Fruit fly (Drosophila melanogaster) whole organism, embryonic: ENCODE measurements around the gene MICU3.

Experiments
- Ada2b ChIP-seq: fragments of 200-800 bp; sonication (Bioruptor generic); IDR thresholded peaks from 2 replicates; pipeline ENCODE4 v1.3.6; 2022; ENCODE audit warnings: missing biosample characterization, missing genetic modification characterization
- B-H2 ChIP-seq: fragments of 200-800 bp; sonication (Bioruptor generic); optimal IDR thresholded peaks from 2 replicates; lab custom pipeline; 2018; ENCODE audit warnings: missing biosample characterization, mild to moderate bottlenecking, missing genetic modification characterization
- CG12071 ChIP-seq: fragments of 200-800 bp; sonication (Bioruptor generic); optimal IDR thresholded peaks from 3 replicates; lab custom pipeline; 2018; ENCODE audit warnings: missing biosample characterization, mild to moderate bottlenecking, missing genetic modification characterization
- CG1233 ChIP-seq: fragments of 200-800 bp; sonication (Bioruptor generic); optimal IDR thresholded peaks from 4 replicates; lab custom pipeline; 2018; ENCODE audit warnings: missing biosample characterization, mild to moderate bottlenecking, missing genetic modification characterization
- CG13624 ChIP-seq: fragments of 200-800 bp; sonication (Bioruptor generic); optimal IDR thresholded peaks from 2 replicates; lab custom pipeline; 2016; ENCODE audit warnings: missing biosample characterization, missing genetic modification characterization
- CG13894 ChIP-seq: fragments of 200-800 bp; sonication (Bioruptor generic); optimal IDR thresholded peaks from 3 replicates; lab custom pipeline; 2018; ENCODE audit warnings: missing biosample characterization, mild to moderate bottlenecking, missing genetic modification characterization, moderate library complexity
- CG17359 ChIP-seq: fragments of 200-800 bp; sonication (Bioruptor generic); optimal IDR thresholded peaks from 3 replicates; lab custom pipeline; 2018; ENCODE audit warnings: missing biosample characterization, mild to moderate bottlenecking, missing genetic modification characterization, moderate library complexity
- CG17385 ChIP-seq: fragments of 200-800 bp; sonication (Bioruptor generic); optimal IDR thresholded peaks from 3 replicates; lab custom pipeline; 2018; ENCODE audit warnings: missing biosample characterization, mild to moderate bottlenecking, missing genetic modification characterization
- CG17802 ChIP-seq: fragments of 200-800 bp; sonication (Bioruptor generic); optimal IDR thresholded peaks from 2 replicates; lab custom pipeline; 2018; ENCODE audit warnings: missing biosample characterization, mild to moderate bottlenecking, missing genetic modification characterization, moderate library complexity
- CG1832 ChIP-seq: fragments of 200-800 bp; sonication (Bioruptor generic); optimal IDR thresholded peaks from 2 replicates; lab custom pipeline; 2017; ENCODE audit warnings: missing biosample characterization, mild to moderate bottlenecking, missing genetic modification characterization, inconsistent platforms
- CG18476 ChIP-seq: fragments of 200-800 bp; sonication (Bioruptor generic); optimal IDR thresholded peaks from 2 replicates; lab custom pipeline; 2016; ENCODE audit warnings: missing biosample characterization, mild to moderate bottlenecking, missing genetic modification characterization
- CG18599 ChIP-seq: fragments of 200-800 bp; sonication (Bioruptor generic); optimal IDR thresholded peaks from 3 replicates; lab custom pipeline; 2017; ENCODE audit warnings: missing biosample characterization, missing genetic modification characterization, mild to moderate bottlenecking, moderate library complexity, missing genetic modification reagents
- CG2678 ChIP-seq: fragments of 200-800 bp; sonication (Bioruptor generic); optimal IDR thresholded peaks from 3 replicates; lab custom pipeline; 2019; ENCODE audit warnings: missing biosample characterization, mild to moderate bottlenecking, missing genetic modification characterization, moderate library complexity
- CG2875 ChIP-seq: fragments of 200-800 bp; sonication (Bioruptor generic); optimal IDR thresholded peaks from 2 replicates; lab custom pipeline; 2017; ENCODE audit warnings: missing biosample characterization, mild to moderate bottlenecking, missing genetic modification characterization, missing genetic modification reagents
- CG31365 ChIP-seq: fragments of 200-800 bp; sonication (Bioruptor generic); optimal IDR thresholded peaks from 2 replicates; lab custom pipeline; 2018; ENCODE audit warnings: missing biosample characterization, mild to moderate bottlenecking, missing genetic modification characterization
- CG33213 ChIP-seq: fragments of 200-800 bp; sonication (Bioruptor generic); optimal IDR thresholded peaks from 3 replicates; lab custom pipeline; 2016; ENCODE audit warnings: missing biosample characterization, missing genetic modification characterization
- CG4404 ChIP-seq: fragments of 200-800 bp; sonication (Bioruptor generic); IDR thresholded peaks from 2 replicates; pipeline ENCODE4 v1.3.6; 2022; ENCODE audit warnings: missing biosample characterization, missing genetic modification characterization
- CG4707 ChIP-seq: fragments of 200-800 bp; sonication (Bioruptor generic); optimal IDR thresholded peaks from 2 replicates; lab custom pipeline; 2018; ENCODE audit warnings: missing biosample characterization, mild to moderate bottlenecking, missing genetic modification characterization, moderate library complexity
- CG4820 ChIP-seq: fragments of 200-800 bp; sonication (Bioruptor generic); optimal IDR thresholded peaks from 3 replicates; lab custom pipeline; 2016; ENCODE audit warnings: missing biosample characterization, missing genetic modification characterization
- CG6654 ChIP-seq: fragments of 200-800 bp; sonication (Bioruptor generic); optimal IDR thresholded peaks from 2 replicates; lab custom pipeline; 2017; ENCODE audit warnings: missing biosample characterization, mild to moderate bottlenecking, missing genetic modification characterization
- CG7271 ChIP-seq: fragments of 200-800 bp; sonication (Bioruptor generic); optimal IDR thresholded peaks from 2 replicates; lab custom pipeline; 2018; ENCODE audit warnings: missing biosample characterization, mild to moderate bottlenecking, missing genetic modification characterization, moderate library complexity
- CG8944 ChIP-seq: fragments of 200-800 bp; sonication (Bioruptor generic); optimal IDR thresholded peaks from 3 replicates; lab custom pipeline; 2016; ENCODE audit warnings: missing biosample characterization, missing genetic modification characterization
- Dbx ChIP-seq: fragments of 200-800 bp; sonication (Bioruptor generic); IDR thresholded peaks from 3 replicates; pipeline ENCODE4 v1.3.6; 2022; ENCODE audit warnings: missing biosample characterization, missing genetic modification characterization
- Gsc ChIP-seq: fragments of 200-800 bp; sonication (Bioruptor generic); IDR thresholded peaks from 2 replicates; pipeline ENCODE4 v1.3.6; 2022; ENCODE audit warnings: missing biosample characterization, missing genetic modification characterization
- HLH3B ChIP-seq: fragments of 200-800 bp; sonication (Bioruptor generic); IDR thresholded peaks from 2 replicates; pipeline ENCODE4 v1.3.6; 2022; ENCODE audit warnings: missing biosample characterization, missing genetic modification characterization
- Hr51 ChIP-seq, 2 experiments: fragments of 200-800 bp; sonication (Bioruptor generic); optimal IDR thresholded peaks; 2 replicates in 1 of 2; 3 replicates in 1 of 2; lab custom pipeline; 2016 to 2018; ENCODE audit warnings: missing biosample characterization in 2 of 2, missing genetic modification characterization in 2 of 2, mild to moderate bottlenecking in 1 of 2, moderate library complexity in 1 of 2
- Jarid2 ChIP-seq: fragments of 200-800 bp; sonication (Bioruptor generic); optimal IDR thresholded peaks from 3 replicates; lab custom pipeline; 2017; ENCODE audit warnings: mild to moderate bottlenecking, missing biosample characterization, missing genetic modification reagents, missing genetic modification characterization
- MTF-1 ChIP-seq: fragments of 200-800 bp; sonication (Bioruptor generic); optimal IDR thresholded peaks from 2 replicates; lab custom pipeline; 2018; ENCODE audit warnings: missing biosample characterization, mild to moderate bottlenecking, missing genetic modification characterization, borderline replicate concordance
- Mad ChIP-seq: fragments of 200-800 bp; sonication (Bioruptor generic); optimal IDR thresholded peaks from 2 replicates; lab custom pipeline; 2016; ENCODE audit warnings: missing biosample characterization, missing genetic modification characterization
- Mrtf ChIP-seq: fragments of 200-800 bp; sonication (Bioruptor generic); IDR thresholded peaks from 3 replicates; pipeline ENCODE4 v1.3.6; 2022; ENCODE audit warnings: missing biosample characterization, missing genetic modification characterization
- PHDP ChIP-seq: fragments of 200-800 bp; sonication (Bioruptor generic); optimal IDR thresholded peaks from 3 replicates; lab custom pipeline; 2018; ENCODE audit warnings: missing biosample characterization, mild to moderate bottlenecking, missing genetic modification characterization, moderate library complexity
- Rfx ChIP-seq: fragments of 200-800 bp; sonication (Bioruptor generic); IDR thresholded peaks from 2 replicates; pipeline ENCODE4 v1.3.6; 2022; ENCODE audit warnings: missing biosample characterization, missing genetic modification characterization
- Spps ChIP-seq: fragments of 200-800 bp; sonication (Bioruptor generic); optimal IDR thresholded peaks from 2 replicates; lab custom pipeline; 2018; ENCODE audit warnings: missing biosample characterization, mild to moderate bottlenecking, missing genetic modification characterization
- ash1 ChIP-seq: fragments of 200-800 bp; sonication (Bioruptor generic); optimal IDR thresholded peaks from 2 replicates; lab custom pipeline; 2018; ENCODE audit warnings: missing biosample characterization, mild to moderate bottlenecking, missing genetic modification characterization
- cad ChIP-seq: fragments of >200 bp; optimal IDR thresholded peaks from 2 replicates; lab custom pipeline; 2017; ENCODE audit warnings: missing biosample characterization, missing genetic modification characterization
- danr ChIP-seq: fragments of 200-800 bp; sonication (Bioruptor generic); IDR thresholded peaks from 2 replicates; pipeline ENCODE4 v1.3.6; 2022; ENCODE audit warnings: missing biosample characterization, missing genetic modification characterization
- dati ChIP-seq: fragments of 200-800 bp; sonication (Bioruptor generic); IDR thresholded peaks from 2 replicates; pipeline ENCODE4 v1.3.6; 2022; ENCODE audit warnings: missing biosample characterization, missing genetic modification characterization
- dpn ChIP-seq, 2 experiments: fragments of 200-800 bp; sonication (Bioruptor generic); optimal IDR thresholded peaks; 3 replicates each; lab custom pipeline; 2016; ENCODE audit warnings: missing biosample characterization in 2 of 2, missing genetic modification characterization in 2 of 2
- ewg ChIP-seq: fragments of 200-800 bp; sonication (Bioruptor generic); optimal IDR thresholded peaks from 3 replicates; lab custom pipeline; 2017; ENCODE audit warnings: mild to moderate bottlenecking, missing biosample characterization, missing genetic modification reagents, missing genetic modification characterization
- gsb ChIP-seq: fragments of 200-800 bp; sonication (Bioruptor generic); IDR thresholded peaks from 2 replicates; pipeline ENCODE4 v1.3.6; 2022; ENCODE audit warnings: missing biosample characterization, missing genetic modification characterization
- her ChIP-seq: fragments of 200-800 bp; sonication (Bioruptor generic); optimal IDR thresholded peaks from 2 replicates; lab custom pipeline; 2016; ENCODE audit warnings: missing biosample characterization, missing genetic modification characterization
- insv ChIP-seq, 2 experiments: fragments of 200-800 bp; sonication (Bioruptor generic); optimal IDR thresholded peaks; 3 replicates each; lab custom pipeline; 2016 to 2018; ENCODE audit warnings: missing biosample characterization in 2 of 2, missing genetic modification characterization in 2 of 2
- kni ChIP-seq: fragments of 200-800 bp; sonication (Bioruptor generic); optimal IDR thresholded peaks from 3 replicates; lab custom pipeline; 2017; ENCODE audit warnings: mild to moderate bottlenecking, missing biosample characterization, missing genetic modification reagents, missing genetic modification characterization
- mld ChIP-seq: fragments of 200-800 bp; sonication (Bioruptor generic); IDR thresholded peaks from 3 replicates; pipeline ENCODE4 v1.3.6; 2022; ENCODE audit warnings: missing biosample characterization, missing genetic modification characterization; ENCODE audit not compliant: partially characterized antibody
- sna ChIP-seq: fragments of 200-800 bp; sonication (Bioruptor generic); IDR thresholded peaks from 2 replicates; pipeline ENCODE4 v1.3.6; 2022; ENCODE audit warnings: missing biosample characterization, missing genetic modification characterization; ENCODE audit not compliant: partially characterized antibody
- stwl ChIP-seq: fragments of 200-800 bp; sonication (Bioruptor generic); optimal IDR thresholded peaks from 3 replicates; lab custom pipeline; 2018; ENCODE audit warnings: missing biosample characterization, mild to moderate bottlenecking, missing genetic modification characterization, moderate library complexity
- tx ChIP-seq: fragments of 200-800 bp; sonication (Bioruptor generic); optimal IDR thresholded peaks from 2 replicates; lab custom pipeline; 2016; ENCODE audit warnings: missing biosample characterization, missing genetic modification characterization
- wor ChIP-seq: fragments of 200-800 bp; sonication (Bioruptor generic); IDR thresholded peaks from 2 replicates; pipeline ENCODE4 v1.3.6; 2022; ENCODE audit warnings: missing biosample characterization, missing genetic modification characterization

The MICU3 gene

DNA sequence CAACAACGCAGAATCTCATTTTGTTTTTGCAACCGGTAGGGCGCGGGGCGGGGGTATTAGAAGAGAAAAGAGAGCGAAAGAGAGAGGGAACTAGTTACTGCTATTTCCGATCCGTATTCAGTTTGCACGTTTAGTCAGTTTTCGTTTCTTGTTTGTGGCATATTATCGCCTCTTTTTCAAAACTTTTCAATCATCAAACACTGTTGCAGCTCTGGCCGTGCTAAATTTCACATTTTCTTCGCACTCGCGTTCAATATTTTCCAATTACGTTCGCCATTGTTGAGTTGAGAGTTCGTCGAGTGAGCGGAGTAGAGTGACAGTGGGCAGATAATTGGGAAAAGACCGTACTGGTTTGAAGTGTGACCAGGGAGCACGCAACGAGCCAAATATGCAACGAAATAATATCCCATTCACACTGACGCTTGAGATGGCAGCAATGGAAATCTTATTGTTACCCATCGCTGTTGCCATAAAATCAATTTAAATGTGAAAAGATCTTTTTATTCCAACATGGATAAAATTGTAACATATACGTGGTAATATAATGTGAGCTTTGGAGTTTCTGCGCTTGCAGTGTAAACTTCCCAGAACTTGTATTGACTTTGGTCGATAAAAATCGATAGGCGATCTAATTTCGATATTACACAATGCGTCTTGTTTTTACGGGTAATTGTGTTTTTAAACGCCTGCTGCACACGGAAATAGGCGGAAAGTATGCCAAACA, 14.0 kb downstream of the MICU3 start, which contains the start of the genes Ire1 and Mrm2 (continued):
- TF ChIP-seq CG17359 (tag; lab: Kevin White, UChicago) = peak; percentile 71
- peak; percentile 33 for TF ChIP-seq CG7271 (tag; lab: Kevin White, UChicago)
- peak; percentile 91 for TF ChIP-seq tx (GFP tag; lab: Kevin White, UChicago)
- peak; percentile 64; the same call in 1 of the 2 replicates for TF ChIP-seq gsb (GFP tag; lab: Robert Waterston, UW)
- TF ChIP-seq Mrtf (GFP tag; lab: Robert Waterston, UW) = peak; percentile 80
- TF ChIP-seq ash1 (GFP tag; lab: Kevin White, UChicago) = no peak
- TF ChIP-seq dpn (GFP tag; optimal IDR thresholded peaks at IDR 0.05; lab: Kevin White, UChicago) = peak; percentile 84 to 93
- TF ChIP-seq CG2875 (GFP tag; lab: Kevin White, UChicago) = peak; percentile 48
- TF ChIP-seq CG1832 (GFP tag; lab: Kevin White, UChicago) = no peak
- peak; percentile 64 for TF ChIP-seq CG18599 (GFP tag; lab: Kevin White, UChicago)
- peak; percentile 94 for TF ChIP-seq CG17802
- peak; percentile 93 for TF ChIP-seq CG13624 (GFP tag; lab: Kevin White, UChicago)
- peak; percentile 61 for TF ChIP-seq wor
- peak; percentile 69 for TF ChIP-seq CG13894 (tag; lab: Kevin White, UChicago)
- peak; percentile 92 for TF ChIP-seq stwl (tag; lab: Kevin White, UChicago)
- TF ChIP-seq PHDP (tag; lab: Kevin White, UChicago) = peak; percentile 74
- no peak for TF ChIP-seq mld (GFP tag; lab: Robert Waterston, UW)
- TF ChIP-seq Ada2b (GFP tag; lab: Robert Waterston, UW) = peak; percentile 75
- TF ChIP-seq B-H2 (GFP tag; lab: Kevin White, UChicago) = peak; percentile 58
- peak; percentile 46; the same call in 1 of the 2 replicates for TF ChIP-seq danr (GFP tag; lab: Robert Waterston, UW)
- peak; percentile 72 to 78 for TF ChIP-seq Hr51 (GFP tag; optimal IDR thresholded peaks at IDR 0.05; lab: Kevin White, UChicago)
- TF ChIP-seq CG1233 (GFP tag; lab: Kevin White, UChicago) = peak; percentile 35
- peak; percentile 90 for TF ChIP-seq Rfx (GFP tag; lab: Robert Waterston, UW)
- peak; percentile 84 for TF ChIP-seq CG4404 (GFP tag; lab: Robert Waterston, UW)
- TF ChIP-seq insv (GFP tag; optimal IDR thresholded peaks at IDR 0.05; lab: Kevin White, UChicago) = peak in 1 of 2 experiments; percentile 68
- peak; percentile 43 for TF ChIP-seq CG17385 (GFP tag; lab: Kevin White, UChicago)
- TF ChIP-seq CG8944 (GFP tag; lab: Kevin White, UChicago) = peak; percentile 84
- TF ChIP-seq CG33213 = peak; percentile 87
- TF ChIP-seq her = peak; percentile 81
- peak; percentile 83 for TF ChIP-seq CG4820 (GFP tag; lab: Kevin White, UChicago)
- peak; percentile 83 for TF ChIP-seq Dbx (GFP tag; lab: Robert Waterston, UW)
- 0 out of 2 replicates have a peak, but pooled peaks have one; percentile 65 for TF ChIP-seq sna (GFP tag; lab: Robert Waterston, UW)
- TF ChIP-seq ewg = peak; percentile 66
- no peak for TF ChIP-seq CG12071 (GFP tag; lab: Kevin White, UChicago)
- no peak for TF ChIP-seq CG31365 (tag; lab: Kevin White, UChicago)
- peak; percentile 67 for TF ChIP-seq kni (GFP tag; lab: Kevin White, UChicago)
- peak; percentile 76 for TF ChIP-seq CG2678
- peak; percentile 62 for TF ChIP-seq CG18476 (GFP tag; lab: Kevin White, UChicago)
- peak; percentile 58; the same call in 1 of the 2 replicates for TF ChIP-seq Gsc (GFP tag; lab: Robert Waterston, UW)
- peak; percentile 21 for TF ChIP-seq Spps
- TF ChIP-seq Jarid2 (GFP tag; lab: Kevin White, UChicago) = peak; percentile 69
- TF ChIP-seq CG4707 (GFP tag; lab: Kevin White, UChicago) = peak; percentile 84
- no peak for TF ChIP-seq cad
- peak; percentile 76 for TF ChIP-seq Mad (GFP tag; lab: Kevin White, UChicago)
- TF ChIP-seq MTF-1 = no peak
- peak; percentile 72 for TF ChIP-seq HLH3B
- no peak for TF ChIP-seq dati (GFP tag; lab: Robert Waterston, UW)
- TF ChIP-seq CG6654 (GFP tag; lab: Kevin White, UChicago) = peak; percentile 8
